Fruit fly (Drosophila melanogaster) whole organism, pupa: Measurements from ENCODE around the gene p24-1.
A peak's percentile ranks its signal among the peaks of the same experiment; 100 is the strongest.

Source experiments
- CG10348 ChIP-seq: fragments of 200-800 bp; sonication (Bioruptor generic); IDR thresholded peaks from 2 replicates; pipeline ENCODE4 v1.3.6; 2022; ENCODE audit warnings: missing biosample characterization, missing genetic modification characterization
- CG12605 ChIP-seq: fragments of 200-800 bp; sonication (Bioruptor generic); IDR thresholded peaks from 2 replicates; pipeline ENCODE4 v1.3.6; 2022; ENCODE audit warnings: missing biosample characterization, missing genetic modification characterization
- CG13204 ChIP-seq: fragments of 200-800 bp; sonication (Bioruptor generic); optimal IDR thresholded peaks from 2 replicates; lab custom pipeline; 2018; ENCODE audit warnings: missing biosample characterization, mild to moderate bottlenecking, missing genetic modification characterization, moderate library complexity
- CG14655 ChIP-seq: fragments of 200-800 bp; sonication (Bioruptor generic); optimal IDR thresholded peaks from 3 replicates; lab custom pipeline; 2017; ENCODE audit warnings: mild to moderate bottlenecking, missing biosample characterization, missing genetic modification reagents, missing genetic modification characterization
- CG15710 ChIP-seq: fragments of 200-800 bp; sonication (Bioruptor generic); optimal IDR thresholded peaks from 2 replicates; lab custom pipeline; 2018; ENCODE audit warnings: missing biosample characterization, mild to moderate bottlenecking, missing genetic modification characterization, moderate library complexity
- CG17806 ChIP-seq: fragments of 200-800 bp; sonication (Bioruptor generic); optimal IDR thresholded peaks from 2 replicates; lab custom pipeline; 2018; ENCODE audit warnings: missing biosample characterization, mild to moderate bottlenecking, missing genetic modification characterization, moderate library complexity
- CG32121 ChIP-seq: fragments of 200-800 bp; sonication (Bioruptor generic); IDR thresholded peaks from 2 replicates; pipeline ENCODE4 v1.3.6; 2022; ENCODE audit warnings: missing biosample characterization, missing genetic modification characterization
- CG34367 ChIP-seq: fragments of 200-800 bp; sonication (Bioruptor generic); optimal IDR thresholded peaks from 2 replicates; lab custom pipeline; 2018; ENCODE audit warnings: missing biosample characterization, mild to moderate bottlenecking, missing genetic modification characterization
- CG4496 ChIP-seq: fragments of 200-800 bp; sonication (Bioruptor generic); IDR thresholded peaks from 3 replicates; pipeline ENCODE4 v1.3.6; 2022; ENCODE audit warnings: missing biosample characterization, missing genetic modification characterization
- CG8159 ChIP-seq: fragments of 200-800 bp; sonication (Bioruptor generic); optimal IDR thresholded peaks from 3 replicates; lab custom pipeline; 2018; ENCODE audit warnings: missing biosample characterization, mild to moderate bottlenecking, missing genetic modification characterization, moderate library complexity
- CG8301 ChIP-seq: fragments of 200-800 bp; sonication (Bioruptor generic); optimal IDR thresholded peaks from 2 replicates; lab custom pipeline; 2018; ENCODE audit warnings: missing biosample characterization, mild to moderate bottlenecking, missing genetic modification characterization
- CG9948 ChIP-seq: fragments of 200-800 bp; sonication (Bioruptor generic); optimal IDR thresholded peaks from 2 replicates; lab custom pipeline; 2018; ENCODE audit warnings: missing biosample characterization, mild to moderate bottlenecking, missing genetic modification characterization, moderate library complexity
- D1 ChIP-seq: fragments of 200-800 bp; sonication (Bioruptor generic); optimal IDR thresholded peaks from 2 replicates; lab custom pipeline; 2018; ENCODE audit warnings: missing biosample characterization, mild to moderate bottlenecking, missing genetic modification characterization, moderate library complexity
- EcR ChIP-seq: fragments of 200-800 bp; sonication (Bioruptor generic); optimal IDR thresholded peaks from 3 replicates; lab custom pipeline; 2019; ENCODE audit warnings: missing biosample characterization, missing genetic modification characterization, mild to moderate bottlenecking, moderate library complexity, missing genetic modification reagents
- Ets98B ChIP-seq: fragments of 200-800 bp; sonication (Bioruptor generic); IDR thresholded peaks from 2 replicates; pipeline ENCODE4 v1.3.6; 2022; ENCODE audit warnings: missing biosample characterization, missing genetic modification characterization
- Pif1A ChIP-seq: fragments of 200-800 bp; sonication (Bioruptor generic); optimal IDR thresholded peaks from 3 replicates; lab custom pipeline; 2016; ENCODE audit warnings: missing biosample characterization, missing genetic modification characterization
- Pif1B ChIP-seq: fragments of 200-800 bp; sonication (Bioruptor generic); optimal IDR thresholded peaks from 3 replicates; lab custom pipeline; 2016; ENCODE audit warnings: missing biosample characterization, missing genetic modification characterization
- Snoo ChIP-seq: fragments of 200-800 bp; sonication (Bioruptor generic); optimal IDR thresholded peaks from 3 replicates; lab custom pipeline; 2017; ENCODE audit warnings: missing biosample characterization, mild to moderate bottlenecking, missing genetic modification characterization, inconsistent platforms
- fd96Ca ChIP-seq: fragments of 200-800 bp; sonication (Bioruptor generic); IDR thresholded peaks from 3 replicates; pipeline ENCODE4 v1.3.6; 2022; ENCODE audit warnings: missing biosample characterization, missing genetic modification characterization
- gl ChIP-seq: fragments of 200-800 bp; sonication (Bioruptor generic); optimal IDR thresholded peaks from 2 replicates; lab custom pipeline; 2018; ENCODE audit warnings: missing biosample characterization, mild to moderate bottlenecking, missing genetic modification characterization
- rn ChIP-seq: fragments of 200-800 bp; sonication (Bioruptor generic); IDR thresholded peaks from 2 replicates; pipeline ENCODE4 v1.3.6; 2022; ENCODE audit warnings: missing biosample characterization, missing genetic modification characterization

p24-1 gene

DNA sequence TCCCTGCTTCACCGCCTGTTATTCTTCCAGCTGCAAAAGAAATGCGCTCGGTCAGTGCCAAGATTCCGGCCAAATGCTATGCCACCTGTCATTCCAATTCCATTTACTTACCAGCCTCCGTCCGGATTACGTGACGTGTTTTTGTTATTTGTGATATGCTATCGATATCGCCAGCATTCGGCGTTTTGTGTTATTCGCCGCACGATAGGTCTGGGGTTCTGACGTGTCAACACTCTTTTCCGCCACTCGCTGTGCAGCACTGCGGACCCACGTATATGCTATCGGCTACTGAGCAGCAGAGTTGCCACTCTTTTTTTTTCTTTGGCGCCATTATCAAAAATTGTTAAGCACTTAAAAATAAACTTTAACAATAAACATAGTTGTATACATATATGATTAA, at the start of gene p24-1:
Gene p24-1 (minus strand): TSS at position 221 of the 400 bp plus-strand sequence.
- TF ChIP-seq D1, result no peak
- peak; percentile 18; the same call in 1 of the 3 replicates for TF ChIP-seq fd96Ca
- TF ChIP-seq rn, result no peak
- peak; percentile 13 for TF ChIP-seq CG15710
- TF ChIP-seq CG14655 (GFP tag; lab: Kevin White, UChicago), result no peak
- TF ChIP-seq Ets98B (GFP tag; lab: Robert Waterston, UW), result peak; percentile 39; the same call in 1 of the 2 replicates
- peak; percentile 43; the same call in 2 of the 3 replicates for TF ChIP-seq CG4496 (GFP tag; lab: Robert Waterston, UW)
- peak; percentile 33 for TF ChIP-seq Snoo

DNA sequence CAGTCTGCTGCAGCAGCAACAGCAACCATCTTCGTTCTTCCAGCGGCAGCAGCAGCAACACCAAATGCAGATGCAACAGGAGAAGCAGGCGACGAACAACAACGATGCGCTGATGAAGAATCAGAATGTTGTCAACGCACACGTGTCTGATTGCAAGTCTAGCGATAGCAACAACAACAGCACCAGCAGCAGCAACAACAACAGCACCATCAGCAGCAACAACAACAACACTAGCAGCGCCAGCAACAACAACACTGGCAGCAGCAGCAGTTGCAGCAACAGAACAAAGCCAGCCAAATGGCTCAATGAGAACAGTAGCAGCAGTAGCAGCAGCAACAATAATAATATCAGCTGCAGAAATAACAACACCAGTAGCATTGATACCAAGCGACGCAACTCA, 42.8 kb upstream of the p24-1 start:
- TF ChIP-seq CG17806 (tag; lab: Kevin White, UChicago) (no peak), EcR (GFP tag; lab: Kevin White, UChicago) (no peak), CG34367 (tag; lab: Kevin White, UChicago) (no peak), Snoo (no peak), CG14655 (GFP tag; lab: Kevin White, UChicago) (no peak), CG8301 (tag; lab: Kevin White, UChicago) (no peak), CG10348 (GFP tag; lab: Robert Waterston, UW) (no peak), fd96Ca (no peak), CG13204 (GFP tag; lab: Kevin White, UChicago) (no peak), CG32121 (GFP tag; lab: Robert Waterston, UW) (no peak), rn (no peak), CG9948 (no peak), Pif1B (GFP tag; lab: Kevin White, UChicago) (no peak), CG8159 (tag; lab: Kevin White, UChicago) (no peak), Pif1A (no peak), Ets98B (GFP tag; lab: Robert Waterston, UW) (no peak), D1 (no peak), gl (tag; lab: Kevin White, UChicago) (no peak)

DNA sequence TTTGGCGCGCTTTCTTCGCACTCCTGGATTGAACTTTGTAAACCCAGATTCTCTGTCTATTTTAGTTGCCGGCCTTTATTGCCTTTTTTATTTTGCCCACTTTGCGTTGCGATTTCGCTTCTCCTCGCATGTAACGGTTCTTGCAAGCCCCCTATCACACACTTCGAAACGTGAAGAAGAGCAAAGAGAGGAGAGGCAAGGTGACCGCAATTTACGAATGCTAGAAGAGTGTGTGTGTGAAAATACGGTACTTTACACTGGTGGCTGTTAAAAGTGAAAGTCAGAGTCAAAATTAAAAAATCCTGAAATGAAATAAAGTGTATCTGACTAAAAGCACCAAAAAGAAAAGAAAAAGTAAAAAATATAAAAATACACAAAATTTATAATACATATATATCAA, 41.9 kb upstream of the p24-1 start:
- TF ChIP-seq CG4496 (GFP tag; lab: Robert Waterston, UW) (no peak), EcR (GFP tag; lab: Kevin White, UChicago) (no peak), CG12605 (GFP tag; lab: Robert Waterston, UW) (no peak), D1 (no peak), Ets98B (GFP tag; lab: Robert Waterston, UW) (no peak), CG8301 (tag; lab: Kevin White, UChicago) (no peak), CG14655 (GFP tag; lab: Kevin White, UChicago) (no peak), CG17806 (tag; lab: Kevin White, UChicago) (no peak), CG15710 (no peak), Pif1B (GFP tag; lab: Kevin White, UChicago) (no peak), rn (no peak), CG10348 (GFP tag; lab: Robert Waterston, UW) (no peak), Snoo (no peak), Pif1A (no peak), CG32121 (GFP tag; lab: Robert Waterston, UW) (no peak), CG34367 (tag; lab: Kevin White, UChicago) (no peak), CG13204 (GFP tag; lab: Kevin White, UChicago) (no peak), CG9948 (no peak), CG8159 (tag; lab: Kevin White, UChicago) (no peak)

DNA sequence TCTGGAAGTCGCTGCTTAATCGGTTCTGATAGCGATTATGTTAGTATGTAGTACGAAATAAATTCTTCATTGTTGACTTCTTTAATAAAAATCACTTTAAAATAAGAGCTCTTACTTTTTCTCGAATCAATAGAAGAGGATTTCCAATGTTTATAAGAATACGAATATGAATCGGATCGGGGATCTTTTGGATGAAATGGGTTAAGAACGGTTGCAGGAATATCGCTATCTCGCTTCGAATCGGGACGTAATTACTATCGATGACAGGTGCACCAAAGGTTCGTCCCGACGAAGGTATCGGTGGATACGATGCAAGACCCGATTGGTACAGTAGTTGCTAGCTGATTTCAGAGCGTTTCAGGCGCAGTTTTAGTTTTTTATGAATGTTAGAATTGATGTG, 41.3 kb upstream of the p24-1 start, which contains the start of gene wisp:
Gene wisp (plus strand): TSS at position 301 of the 400 bp plus-strand sequence.
- TF ChIP-seq Pif1B (GFP tag; lab: Kevin White, UChicago) (no peak), CG17806 (tag; lab: Kevin White, UChicago) (no peak), CG14655 (GFP tag; lab: Kevin White, UChicago) (no peak), CG15710 (no peak), gl (tag; lab: Kevin White, UChicago) (no peak), CG10348 (GFP tag; lab: Robert Waterston, UW) (no peak), D1 (no peak), CG9948 (no peak), CG32121 (GFP tag; lab: Robert Waterston, UW) (no peak), CG8301 (tag; lab: Kevin White, UChicago) (no peak), Snoo (no peak), Pif1A (no peak), Ets98B (GFP tag; lab: Robert Waterston, UW) (no peak), CG34367 (tag; lab: Kevin White, UChicago) (no peak), CG12605 (GFP tag; lab: Robert Waterston, UW) (no peak), CG13204 (GFP tag; lab: Kevin White, UChicago) (no peak), fd96Ca (no peak), EcR (GFP tag; lab: Kevin White, UChicago) (no peak)

DNA sequence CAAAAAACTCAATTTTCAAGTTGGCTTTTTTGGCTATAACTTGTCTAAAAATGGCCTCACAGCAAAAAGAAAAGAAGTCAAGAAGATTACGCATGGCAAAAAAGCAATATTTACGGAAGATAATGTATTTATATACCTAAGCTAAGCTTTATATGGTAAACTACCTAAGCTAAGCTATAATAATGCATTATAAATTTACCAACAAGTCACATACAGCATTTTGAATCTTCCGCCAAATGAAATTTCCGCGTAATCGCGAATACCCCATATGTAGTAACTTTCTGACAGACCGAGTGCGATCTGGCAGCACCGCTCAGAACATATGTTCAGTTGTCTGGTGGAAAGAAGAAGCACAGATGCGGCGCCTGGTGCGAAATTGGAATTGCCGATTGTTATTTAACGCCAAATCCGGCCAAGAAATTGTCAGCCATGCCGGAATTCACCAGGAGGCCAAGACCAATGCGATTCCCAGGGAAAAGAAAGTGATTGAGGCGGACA, 39.4 kb upstream of the p24-1 start, which contains the start of gene sicily:
Gene sicily (plus strand): TSS at position 51 of the 498 bp plus-strand sequence.
- TF ChIP-seq CG10348 (GFP tag; lab: Robert Waterston, UW) (no peak), CG32121 (GFP tag; lab: Robert Waterston, UW) (no peak)

DNA sequence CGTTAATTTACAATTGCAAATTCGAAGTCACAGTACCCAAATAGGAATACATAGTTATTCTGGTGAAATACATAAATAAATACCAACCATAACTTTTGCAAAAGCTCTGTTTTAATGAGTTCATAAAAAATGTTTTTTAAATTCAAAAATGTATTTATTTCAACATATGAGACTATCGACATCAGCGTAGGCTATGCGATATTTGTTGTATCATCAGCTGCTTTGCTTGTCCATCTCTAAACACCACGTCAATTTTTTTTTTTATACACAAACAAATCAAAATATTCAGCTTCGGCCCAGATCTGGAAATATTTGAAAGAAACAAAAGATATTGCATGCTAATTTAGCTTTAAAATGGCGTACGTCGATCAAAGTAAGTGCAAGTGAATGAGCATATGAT, 35.8 kb upstream of the p24-1 start, which contains the start of gene CG1840:
Gene CG1840 (plus strand): TSS at position 211 of the 400 bp plus-strand sequence.
- TF ChIP-seq CG12605 (GFP tag; lab: Robert Waterston, UW) (peak; percentile 22; the same call in 1 of the 2 replicates), CG8301 (tag; lab: Kevin White, UChicago) (no peak), CG14655 (GFP tag; lab: Kevin White, UChicago) (no peak), Pif1A (no peak), D1 (no peak)
- TF ChIP-seq, all 21 proteins: peak for 1
